Fruit fly (Drosophila melanogaster) Kc167 (cell line): ENCODE measurements around the gene PGRP-SA.

Experiments
- Myc ChIP-seq: fragments of >200 bp; optimal IDR thresholded peaks from 2 replicates; lab custom pipeline; 2017; ENCODE audit warnings: missing external identifiers
- Sin3A ChIP-seq: fragments of >200 bp; optimal IDR thresholded peaks from 2 replicates; lab custom pipeline; 2018; ENCODE audit warnings: missing external identifiers
- h ChIP-seq: fragments of >200 bp; optimal IDR thresholded peaks from 3 replicates; lab custom pipeline; 2018; ENCODE audit warnings: missing external identifiers
- insv ChIP-seq: fragments of >200 bp; optimal IDR thresholded peaks from 3 replicates; lab custom pipeline; 2018; ENCODE audit warnings: missing external identifiers
- psq ChIP-seq: fragments of >200 bp; optimal IDR thresholded peaks from 2 replicates; lab custom pipeline; 2017; ENCODE audit warnings: missing external identifiers
- ttk ChIP-seq: sonication (Bioruptor generic); optimal IDR thresholded peaks from 2 replicates; lab custom pipeline; 2017; ENCODE audit warnings: missing external identifiers

dm6 chrX:11531245-11531644 lies 30.2 kb upstream of the PGRP-SA start:
- TF ChIP-seq psq (lab: Kevin White, UChicago) (no peak), h (lab: Kevin White, UChicago) (no peak), Sin3A (no peak), ttk (no peak), insv (lab: Kevin White, UChicago) (no peak), Myc (lab: Kevin White, UChicago) (no peak)
